Fruit fly (Drosophila melanogaster): Measurements from ENCODE around the gene CG4022.

CG4022 gene

DNA sequence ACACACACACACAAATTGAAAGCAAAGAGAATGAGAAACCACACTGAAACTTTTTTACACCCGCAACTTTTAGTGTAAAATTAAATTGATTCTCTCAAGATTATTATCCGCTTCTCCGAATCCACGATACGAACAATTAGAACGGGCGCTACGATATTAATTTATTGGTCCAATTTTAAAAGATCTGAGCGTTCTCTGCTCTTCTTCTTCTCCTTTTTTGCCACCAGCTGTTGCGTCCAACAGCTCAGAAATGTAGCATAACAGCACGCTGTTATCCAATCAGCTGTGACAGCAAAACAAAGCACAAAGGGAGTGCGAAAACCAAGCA, 52.0 kb downstream of the CG4022 start, which contains the start of the genes UGP and Svip (continued):
- TF ChIP-seq Neu2 (GFP tag; optimal IDR thresholded peaks at IDR 0.05; ENCODE audit: borderline replicate concordance) (no peak), CG14667 (GFP tag; IDR thresholded peaks at IDR 0.05) (no peak), CG2678 (tag; optimal IDR thresholded peaks at IDR 0.05) (peak; percentile 1), CG11398 (GFP tag; optimal IDR thresholded peaks at IDR 0.05) (no peak), Fer3 (tag; optimal IDR thresholded peaks at IDR 0.05) (peak; percentile 13), CG13775 (GFP tag; optimal IDR thresholded peaks at IDR 0.05) (no peak), Drgx (GFP tag; IDR thresholded peaks at IDR 0.05) (peak; percentile 65; the same call in 1 of the 2 replicates), ci (GFP tag; IDR thresholded peaks at IDR 0.05) (0 out of 3 replicates have a peak, but pooled peaks have one; percentile 26), CG7987 (GFP tag; optimal IDR thresholded peaks at IDR 0.05) (no peak), wor (GFP tag; IDR thresholded peaks at IDR 0.05) (no peak), scrt (GFP tag; optimal IDR thresholded peaks at IDR 0.05) (peak; percentile 52)

DNA sequence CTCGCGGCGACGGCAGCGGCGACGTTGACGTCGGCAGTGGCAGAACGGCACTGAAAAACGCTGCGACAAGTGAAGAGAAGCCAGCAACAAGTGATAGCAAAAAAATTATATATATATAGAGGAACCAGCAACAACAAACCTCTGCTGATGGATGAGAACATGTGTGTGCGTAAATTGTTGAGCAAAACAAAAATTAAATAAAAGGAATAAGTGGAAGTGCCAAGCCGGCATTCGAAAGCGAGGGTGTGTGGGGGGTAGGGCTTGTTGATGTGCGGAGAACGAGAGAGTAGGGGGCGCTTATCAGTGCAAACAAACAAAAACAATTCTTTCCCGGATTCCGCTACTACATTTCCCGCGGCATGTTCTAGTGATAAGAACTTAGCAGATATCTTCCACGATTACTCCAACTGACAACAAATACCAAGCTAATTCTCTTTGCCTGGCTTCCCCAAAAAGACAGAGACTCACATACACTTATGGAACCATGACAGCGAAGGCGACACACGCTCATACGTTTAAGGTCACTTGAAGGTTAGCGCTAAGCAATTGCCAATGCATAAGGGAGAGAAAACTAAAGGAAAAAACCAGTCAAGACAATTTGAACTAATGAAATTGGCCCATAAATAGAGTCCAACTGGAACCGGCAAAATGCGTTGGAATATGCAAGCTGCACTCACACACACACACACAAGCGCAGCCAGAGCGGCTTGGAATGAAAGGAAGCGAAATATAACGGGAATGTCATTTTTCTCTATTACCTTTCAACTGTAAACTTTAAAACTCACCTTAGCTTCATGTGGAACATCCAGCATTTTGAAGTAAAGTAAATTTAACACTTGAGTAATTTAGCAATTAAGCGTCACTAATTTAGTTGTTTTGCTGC, 52.6 kb downstream of the CG4022 start:
- TF ChIP-seq Sox102F (GFP tag; optimal IDR thresholded peaks at IDR 0.05) = no peak
- TF ChIP-seq CG12155 (GFP tag; optimal IDR thresholded peaks at IDR 0.05) = no peak
- no peak for TF ChIP-seq Jarid2 (GFP tag; optimal IDR thresholded peaks at IDR 0.05)
- peak; percentile 60 for TF ChIP-seq CG12769 (tag; optimal IDR thresholded peaks at IDR 0.05)
- TF ChIP-seq knrl (GFP tag; IDR thresholded peaks at IDR 0.05; ENCODE audit: partially characterized antibody) = no peak
- TF ChIP-seq lmd (GFP tag; IDR thresholded peaks at IDR 0.05) = no peak
- TF ChIP-seq ac (GFP tag; optimal IDR thresholded peaks at IDR 0.05) = no peak
- no peak for TF ChIP-seq Gug (GFP tag; IDR thresholded peaks at IDR 0.05)
- peak; percentile 93 for TF ChIP-seq crol (GFP tag; IDR thresholded peaks at IDR 0.05)
- peak; percentile 9; the same call in 1 of the 3 replicates for TF ChIP-seq Aef1 (GFP tag; IDR thresholded peaks at IDR 0.05)
- TF ChIP-seq HHEX (GFP tag; optimal IDR thresholded peaks at IDR 0.05) = no peak
- peak in 1 of 2 experiments; percentile 88 for TF ChIP-seq insv (GFP tag; optimal IDR thresholded peaks at IDR 0.05)
- TF ChIP-seq sqz (GFP tag; optimal IDR thresholded peaks at IDR 0.05) = peak; percentile 6
- TF ChIP-seq Atf-2 (GFP tag; optimal IDR thresholded peaks at IDR 0.05) = no peak
- peak; percentile 52 for TF ChIP-seq sug (tag; optimal IDR thresholded peaks at IDR 0.05)
- TF ChIP-seq tgo (GFP tag; IDR thresholded peaks at IDR 0.05) = no peak
- no peak for TF ChIP-seq HLHmδ (GFP tag; optimal IDR thresholded peaks at IDR 0.05)
- no peak for TF ChIP-seq CG31365 (tag; optimal IDR thresholded peaks at IDR 0.05)
- no peak for TF ChIP-seq NFAT (GFP tag; IDR thresholded peaks at IDR 0.05)
- peak; percentile 23 for TF ChIP-seq lbe (GFP tag; optimal IDR thresholded peaks at IDR 0.05)
- TF ChIP-seq Rfx (GFP tag; IDR thresholded peaks at IDR 0.05) = 0 out of 2 replicates have a peak, but pooled peaks have one; percentile 13
- TF ChIP-seq dan (GFP tag; IDR thresholded peaks at IDR 0.05) = no peak
- peak; percentile 83 for TF ChIP-seq CG10543 (GFP tag; optimal IDR thresholded peaks at IDR 0.05)
- TF ChIP-seq CG11695 (GFP tag; IDR thresholded peaks at IDR 0.05) = no peak
- no peak for TF ChIP-seq Sin3A (optimal IDR thresholded peaks at IDR 0.05)
- TF ChIP-seq CG4617 (GFP tag; optimal IDR thresholded peaks at IDR 0.05; ENCODE audit: borderline replicate concordance) = no peak
- no peak for TF ChIP-seq CG15601 (tag; optimal IDR thresholded peaks at IDR 0.05)
- no peak for TF ChIP-seq Meics (GFP tag; optimal IDR thresholded peaks at IDR 0.05)
- no peak for TF ChIP-seq CG13775 (GFP tag; optimal IDR thresholded peaks at IDR 0.05)
- TF ChIP-seq CG4282 (GFP tag; optimal IDR thresholded peaks at IDR 0.05) = no peak
- peak; percentile 22 for TF ChIP-seq exex (tag; optimal IDR thresholded peaks at IDR 0.05)
- no peak for TF ChIP-seq gem (tag; optimal IDR thresholded peaks at IDR 0.05)
- no peak for TF ChIP-seq CG10565 (GFP tag; optimal IDR thresholded peaks at IDR 0.05)
- peak; percentile 9 for TF ChIP-seq CG15479 (GFP tag; optimal IDR thresholded peaks at IDR 0.05)
- peak; percentile 15 for TF ChIP-seq HmgZ (tag; optimal IDR thresholded peaks at IDR 0.05)
- peak; percentile 26 for TF ChIP-seq mirr (GFP tag; optimal IDR thresholded peaks at IDR 0.05)
- TF ChIP-seq cg (GFP tag; optimal IDR thresholded peaks at IDR 0.05) = peak; percentile 82
- TF ChIP-seq CG13123 (GFP tag; optimal IDR thresholded peaks at IDR 0.05) = no peak

All from whole organism, embryonic.